Worm (Caenorhabditis elegans): ENCODE data around the gene shw-3.

The shw-3 gene

ce11 chrV:12970575-12971160 is 16.3 kb downstream of the shw-3 start, which contains the start of gene pnn-1 (continued):
- no peak for TF ChIP-seq ceh-79 (tag; optimal IDR thresholded peaks at IDR 0.05)
- TF ChIP-seq F39B2.1 (GFP tag; IDR thresholded peaks at IDR 0.05) = no peak
- no peak for TF ChIP-seq dpff-1 (tag; optimal IDR thresholded peaks at IDR 0.05)
- TF ChIP-seq Y67H2A.10 (GFP tag; conservative IDR thresholded peaks at IDR 0.05) = no peak
- no peak for TF ChIP-seq nhr-80 (tag; optimal IDR thresholded peaks at IDR 0.05)
- TF ChIP-seq bed-2 (GFP tag; IDR thresholded peaks at IDR 0.05) = no peak
- TF ChIP-seq F49E8.2 (tag; optimal IDR thresholded peaks at IDR 0.05; ENCODE audit: insufficient read depth) = no peak
- TF ChIP-seq rcor-1 (GFP tag; IDR thresholded peaks at IDR 0.05) = no peak
- no peak for TF ChIP-seq F33H1.4 (GFP tag; IDR thresholded peaks at IDR 0.05)

DNA sequence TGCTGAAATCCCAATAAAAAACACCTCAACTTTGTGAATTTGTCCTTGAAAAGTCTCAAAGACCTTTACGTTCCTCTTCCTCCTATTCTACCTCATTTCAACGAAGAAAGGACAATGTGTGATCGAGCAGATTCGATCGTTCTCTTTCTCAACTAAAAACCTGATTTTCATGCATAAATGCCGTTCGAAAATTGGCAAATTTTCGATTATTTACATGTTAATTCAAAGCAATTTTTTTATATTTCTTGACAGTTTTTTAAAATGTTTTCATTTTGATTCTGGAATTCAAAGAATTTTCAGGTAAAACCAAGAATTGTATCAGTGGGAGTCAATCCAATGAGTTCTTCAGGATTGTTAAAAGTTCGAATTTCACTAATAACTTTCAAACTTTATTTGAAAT is 18.4 kb downstream of the shw-3 start, which contains the start of gene lin-46:
Gene lin-46, plus strand, starts transcription at position 301 of the 400 bp plus-strand sequence.
- TF ChIP-seq snpc-4 (GFP tag; optimal IDR thresholded peaks at IDR 0.05) (no peak), snpc-4 (tag; optimal IDR thresholded peaks at IDR 0.05) (no peak), him-1 (tag; optimal IDR thresholded peaks at IDR 0.05) (no peak), egl-18 (GFP tag; IDR thresholded peaks at IDR 0.05) (no peak), gei-17 (GFP tag; optimal IDR thresholded peaks at IDR 0.05) (no peak), F57A8.1 (GFP tag; optimal IDR thresholded peaks at IDR 0.05) (no peak), ccch-3 (GFP tag; optimal IDR thresholded peaks at IDR 0.05) (no peak), rpc-1 (optimal IDR thresholded peaks at IDR 0.05) (no peak), rpc-1 (tag; optimal IDR thresholded peaks at IDR 0.05) (no peak), madf-10 (tag; optimal IDR thresholded peaks at IDR 0.05) (no peak), B0035.1 (tag; optimal IDR thresholded peaks at IDR 0.05) (no peak), die-1 (tag; optimal IDR thresholded peaks at IDR 0.05) (no peak), athp-1 (tag; optimal IDR thresholded peaks at IDR 0.05) (no peak), attf-3 (GFP tag; conservative IDR thresholded peaks at IDR 0.05) (no peak), let-526 (GFP tag; IDR thresholded peaks at IDR 0.05) (no peak)

DNA sequence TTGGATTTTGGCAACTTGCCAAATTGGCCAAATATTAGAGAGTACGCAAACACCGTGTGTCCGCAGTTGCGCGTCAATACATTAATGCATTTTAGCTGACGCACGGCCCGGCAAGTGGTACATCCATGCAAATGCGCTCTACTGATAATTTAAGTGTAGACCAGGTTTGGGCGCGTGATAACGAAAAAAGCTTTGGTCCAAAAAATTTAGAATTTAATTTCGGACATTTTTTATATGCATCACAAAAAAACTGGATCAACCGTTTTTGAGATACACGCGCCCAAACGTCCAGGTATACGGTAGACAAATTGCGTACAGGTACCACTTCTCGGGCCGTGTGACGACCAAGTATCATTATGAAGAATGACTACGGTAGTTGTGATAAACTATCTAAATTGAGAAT is 19.0 kb downstream of the shw-3 start, which contains the start of gene R186.8:
Gene R186.8, minus strand, starts transcription at position 58 of the 403 bp plus-strand sequence.
- TF ChIP-seq tbp1 (GFP tag; optimal IDR thresholded peaks at IDR 0.05) = peak; percentile 60
- TF ChIP-seq tlf-1 (GFP tag; optimal IDR thresholded peaks at IDR 0.05) = peak; percentile 57
- peak; percentile 98 for TF ChIP-seq mcd-1 (GFP tag; IDR thresholded peaks at IDR 0.05)
- TF ChIP-seq F33H1.4 (GFP tag; IDR thresholded peaks at IDR 0.05) = peak; percentile 70
- peak; percentile 66 for TF ChIP-seq lin-54 (GFP tag; optimal IDR thresholded peaks at IDR 0.05)
- peak; percentile 70 for TF ChIP-seq Y53G8AR.9 (GFP tag; conservative IDR thresholded peaks at IDR 0.05)
- peak; percentile 57; the same call in 1 of the 2 replicates for TF ChIP-seq cebp-1 (GFP tag; IDR thresholded peaks at IDR 0.05)
- TF ChIP-seq cebp-1 (tag; optimal IDR thresholded peaks at IDR 0.05) = peak; percentile 58
- peak; percentile 97 for TF ChIP-seq dox-1 (GFP tag; IDR thresholded peaks at IDR 0.05)
- TF ChIP-seq madf-8 (GFP tag; conservative IDR thresholded peaks at IDR 0.05) = peak; percentile 28; the same call in 1 of the 2 replicates
- TF ChIP-seq ceh-100 (GFP tag; IDR thresholded peaks at IDR 0.05) = peak; percentile 72
- TF ChIP-seq ztf-28 (GFP tag; IDR thresholded peaks at IDR 0.05) = 0 out of 2 replicates have a peak, but pooled peaks have one; percentile 18
- peak; percentile 81 for TF ChIP-seq rcor-1 (GFP tag; IDR thresholded peaks at IDR 0.05)
- peak; percentile 63; the same call in 1 of the 2 replicates for TF ChIP-seq B0019.2 (GFP tag; conservative IDR thresholded peaks at IDR 0.05)
- peak; percentile 19 for TF ChIP-seq dpl-1 (GFP tag; optimal IDR thresholded peaks at IDR 0.05)
- TF ChIP-seq attf-3 (GFP tag; conservative IDR thresholded peaks at IDR 0.05) = peak; percentile 88
- TF ChIP-seq F37B4.10 (GFP tag; IDR thresholded peaks at IDR 0.05) = 0 out of 2 replicates have a peak, but pooled peaks have one; percentile 70
- TF ChIP-seq Y95B8A.8 (GFP tag; IDR thresholded peaks at IDR 0.05) = peak; percentile 66; the same call in 1 of the 2 replicates
- TF ChIP-seq ztf-26 (tag; optimal IDR thresholded peaks at IDR 0.05) = peak; percentile 71
- peak; percentile 57; the same call in 1 of the 2 replicates for TF ChIP-seq egrh-3 (GFP tag; IDR thresholded peaks at IDR 0.05)
- TF ChIP-seq D2030.7 (GFP tag; IDR thresholded peaks at IDR 0.05) = peak; percentile 79
- peak; percentile 92 for TF ChIP-seq hmg-1.2 (GFP tag; IDR thresholded peaks at IDR 0.05)
- TF ChIP-seq C06A6.2 (GFP tag; conservative IDR thresholded peaks at IDR 0.05) = peak; percentile 40; the same call in 1 of the 2 replicates
- TF ChIP-seq nhr-80 (tag; optimal IDR thresholded peaks at IDR 0.05) = peak; percentile 68
- peak; percentile 15 for TF ChIP-seq madf-10 (tag; optimal IDR thresholded peaks at IDR 0.05)
- peak; percentile 63 for TF ChIP-seq somi-1 (GFP tag; optimal IDR thresholded peaks at IDR 0.05)
- peak; percentile 23 for TF ChIP-seq ztf-3 (GFP tag; optimal IDR thresholded peaks at IDR 0.05)

All from whole organism, young adult.